Fruit fly (Drosophila melanogaster) whole organism, embryonic: ENCODE results near the gene Ctr9.
A peak's percentile ranks its signal among the peaks of the same experiment; 100 is the strongest.

Experiments
- CG12155 ChIP-seq: fragments of 200-800 bp; sonication (Bioruptor generic); optimal IDR thresholded peaks from 3 replicates; lab custom pipeline; 2016; ENCODE audit warnings: missing biosample characterization, missing genetic modification characterization
- CG12744 ChIP-seq: fragments of 200-800 bp; sonication (Bioruptor generic); optimal IDR thresholded peaks from 2 replicates; lab custom pipeline; 2016; ENCODE audit warnings: missing biosample characterization, missing genetic modification characterization
- CG12769 ChIP-seq: fragments of 200-800 bp; sonication (Bioruptor generic); optimal IDR thresholded peaks from 2 replicates; lab custom pipeline; 2019; ENCODE audit warnings: missing biosample characterization, mild to moderate bottlenecking, missing genetic modification characterization, moderate library complexity
- CG13424 ChIP-seq: fragments of 200-800 bp; sonication (Bioruptor generic); optimal IDR thresholded peaks from 2 replicates; lab custom pipeline; 2019; ENCODE audit warnings: missing biosample characterization, mild to moderate bottlenecking, missing genetic modification characterization, moderate library complexity
- CG16863 ChIP-seq: fragments of 200-800 bp; sonication (Bioruptor generic); optimal IDR thresholded peaks from 3 replicates; lab custom pipeline; 2016; ENCODE audit warnings: missing biosample characterization, missing genetic modification characterization
- CG17612 ChIP-seq: fragments of 200-800 bp; sonication (Bioruptor generic); IDR thresholded peaks from 2 replicates; pipeline ENCODE4 v1.3.6; 2022; ENCODE audit warnings: missing biosample characterization, missing genetic modification characterization
- CG1792 ChIP-seq: fragments of 200-800 bp; sonication (Bioruptor generic); optimal IDR thresholded peaks from 2 replicates; lab custom pipeline; 2016; ENCODE audit warnings: missing biosample characterization, missing genetic modification characterization
- CG18262 ChIP-seq: fragments of 200-800 bp; optimal IDR thresholded peaks from 3 replicates; lab custom pipeline; 2019; ENCODE audit warnings: missing biosample characterization, mild to moderate bottlenecking, missing genetic modification characterization, moderate library complexity
- CG34376 ChIP-seq: fragments of 200-800 bp; sonication (Bioruptor generic); optimal IDR thresholded peaks from 2 replicates; lab custom pipeline; 2018; ENCODE audit warnings: missing biosample characterization, mild to moderate bottlenecking, missing genetic modification characterization
- CG4282 ChIP-seq: fragments of 200-800 bp; sonication (Bioruptor generic); optimal IDR thresholded peaks from 2 replicates; lab custom pipeline; 2016; ENCODE audit warnings: missing biosample characterization, missing genetic modification characterization
- CG4328 ChIP-seq: fragments of 200-800 bp; sonication (Bioruptor generic); optimal IDR thresholded peaks from 3 replicates; lab custom pipeline; 2017; ENCODE audit warnings: missing biosample characterization, missing genetic modification reagents, missing genetic modification characterization
- CG8388 ChIP-seq: fragments of 200-800 bp; sonication (Bioruptor generic); optimal IDR thresholded peaks from 2 replicates; lab custom pipeline; 2019; ENCODE audit warnings: missing biosample characterization, mild to moderate bottlenecking, missing genetic modification characterization, moderate library complexity
- CG9876 ChIP-seq: fragments of 200-800 bp; sonication (Bioruptor generic); optimal IDR thresholded peaks from 2 replicates; lab custom pipeline; 2016; ENCODE audit warnings: missing biosample characterization, missing genetic modification characterization
- D ChIP-seq, 2 experiments: fragments of 200-800 bp in 1 of 2; fragments of >200 bp in 1 of 2; sonication (Bioruptor generic) in 1 of 2; optimal IDR thresholded peaks; 2 replicates in 1 of 2; 3 replicates in 1 of 2; lab custom pipeline; 2017; ENCODE audit warnings: mild to moderate bottlenecking in 1 of 2, missing biosample characterization in 1 of 2, missing genetic modification characterization in 1 of 2, missing genetic modification reagents in 1 of 2
- Dip3 ChIP-seq: fragments of 200-800 bp; sonication (Bioruptor generic); optimal IDR thresholded peaks from 3 replicates; lab custom pipeline; 2016; ENCODE audit warnings: missing biosample characterization, missing genetic modification characterization
- Dref ChIP-seq: fragments of 200-800 bp; sonication (Bioruptor generic); IDR thresholded peaks from 2 replicates; pipeline ENCODE4 v1.3.6; 2022; ENCODE audit warnings: missing biosample characterization, missing genetic modification characterization
- Fer3 ChIP-seq: fragments of 200-800 bp; sonication (Bioruptor generic); optimal IDR thresholded peaks from 2 replicates; lab custom pipeline; 2018; ENCODE audit warnings: missing biosample characterization, mild to moderate bottlenecking, missing genetic modification characterization, moderate library complexity
- Gug ChIP-seq: fragments of 200-800 bp; sonication (Bioruptor generic); IDR thresholded peaks from 4 replicates; pipeline ENCODE4 v1.3.6; 2022; ENCODE audit warnings: missing biosample characterization, missing genetic modification characterization
- HLHmδ ChIP-seq: fragments of 200-800 bp; sonication (Bioruptor generic); optimal IDR thresholded peaks from 2 replicates; lab custom pipeline; 2018; ENCODE audit warnings: missing biosample characterization, mild to moderate bottlenecking, missing genetic modification characterization, moderate library complexity
- Hey ChIP-seq: fragments of 200-800 bp; sonication (Bioruptor generic); optimal IDR thresholded peaks from 3 replicates; lab custom pipeline; 2018; ENCODE audit warnings: missing biosample characterization, mild to moderate bottlenecking, missing genetic modification characterization
- HmgZ ChIP-seq: fragments of 200-800 bp; sonication (Bioruptor generic); optimal IDR thresholded peaks from 2 replicates; lab custom pipeline; 2018; ENCODE audit warnings: missing biosample characterization, mild to moderate bottlenecking, missing genetic modification characterization
- Lpt ChIP-seq: fragments of >200 bp; optimal IDR thresholded peaks from 2 replicates; lab custom pipeline; 2018; ENCODE audit warnings: missing biosample characterization, missing genetic modification characterization
- MBD-R2 ChIP-seq: fragments of 200-800 bp; sonication (Bioruptor generic); IDR thresholded peaks from 2 replicates; pipeline ENCODE4 v1.3.6; 2022; ENCODE audit warnings: missing biosample characterization, missing genetic modification characterization
- Nf-YB ChIP-seq: fragments of 200-800 bp; sonication (Bioruptor generic); optimal IDR thresholded peaks from 3 replicates; lab custom pipeline; 2019; ENCODE audit warnings: missing biosample characterization, mild to moderate bottlenecking, missing genetic modification characterization, moderate library complexity
- Opbp ChIP-seq: fragments of 200-800 bp; sonication (Bioruptor generic); IDR thresholded peaks from 3 replicates; pipeline ENCODE4 v1.3.6; 2022; ENCODE audit warnings: missing biosample characterization, missing genetic modification characterization; ENCODE audit not compliant: partially characterized antibody
- Xbp1 ChIP-seq: fragments of 200-800 bp; sonication (Bioruptor generic); optimal IDR thresholded peaks from 3 replicates; lab custom pipeline; 2016; ENCODE audit warnings: missing biosample characterization, mild to moderate bottlenecking, missing genetic modification characterization
- ato ChIP-seq: fragments of 200-800 bp; sonication (Bioruptor generic); IDR thresholded peaks from 2 replicates; pipeline ENCODE4 v1.3.6; 2022; ENCODE audit warnings: missing biosample characterization, missing genetic modification characterization; ENCODE audit not compliant: partially characterized antibody
- btn ChIP-seq: fragments of 200-800 bp; sonication (Bioruptor generic); optimal IDR thresholded peaks from 2 replicates; lab custom pipeline; 2016; ENCODE audit warnings: missing biosample characterization, missing genetic modification characterization
- cas ChIP-seq: fragments of 200-800 bp; sonication (Bioruptor generic); IDR thresholded peaks from 2 replicates; pipeline ENCODE4 v1.3.6; 2022; ENCODE audit warnings: missing biosample characterization, missing genetic modification characterization
- chif ChIP-seq, 2 experiments: fragments of 200-800 bp; sonication (Bioruptor generic); optimal IDR thresholded peaks; 3 replicates each; lab custom pipeline; 2016; ENCODE audit warnings: missing biosample characterization in 2 of 2, missing genetic modification characterization in 2 of 2
- crp ChIP-seq, 2 experiments: fragments of 200-800 bp; sonication (Bioruptor generic); optimal IDR thresholded peaks; 2 replicates in 1 of 2; 3 replicates in 1 of 2; lab custom pipeline; 2017; ENCODE audit warnings: missing biosample characterization in 2 of 2, missing genetic modification characterization in 2 of 2, mild to moderate bottlenecking in 1 of 2, moderate library complexity in 1 of 2
- danr ChIP-seq: fragments of 200-800 bp; sonication (Bioruptor generic); IDR thresholded peaks from 2 replicates; pipeline ENCODE4 v1.3.6; 2022; ENCODE audit warnings: missing biosample characterization, missing genetic modification characterization
- dm ChIP-seq: fragments of 200-800 bp; sonication (Bioruptor generic); optimal IDR thresholded peaks from 3 replicates; lab custom pipeline; 2016; ENCODE audit warnings: missing biosample characterization, missing genetic modification characterization
- emc ChIP-seq: fragments of 200-800 bp; sonication (Bioruptor generic); optimal IDR thresholded peaks from 2 replicates; lab custom pipeline; 2016; ENCODE audit warnings: missing biosample characterization, missing genetic modification characterization
- eyg ChIP-seq: fragments of 200-800 bp; sonication (Bioruptor generic); optimal IDR thresholded peaks from 3 replicates; lab custom pipeline; 2016; ENCODE audit warnings: missing biosample characterization, missing genetic modification characterization
- fd3F ChIP-seq: fragments of 200-800 bp; sonication (Bioruptor generic); optimal IDR thresholded peaks from 2 replicates; lab custom pipeline; 2018; ENCODE audit warnings: missing biosample characterization, mild to moderate bottlenecking, missing genetic modification characterization, moderate library complexity
- fd96Cb ChIP-seq: fragments of 200-800 bp; sonication (Bioruptor generic); optimal IDR thresholded peaks from 2 replicates; lab custom pipeline; 2018; ENCODE audit warnings: missing biosample characterization, mild to moderate bottlenecking, missing genetic modification characterization, moderate library complexity
- gro ChIP-seq: fragments of 200-800 bp; sonication (Bioruptor generic); optimal IDR thresholded peaks from 2 replicates; lab custom pipeline; 2016; ENCODE audit warnings: missing biosample characterization, missing genetic modification characterization
- jumu ChIP-seq: fragments of 200-800 bp; sonication (Bioruptor generic); optimal IDR thresholded peaks from 3 replicates; lab custom pipeline; 2016; ENCODE audit warnings: missing biosample characterization, missing genetic modification characterization
- otp ChIP-seq: fragments of 200-800 bp; sonication (Bioruptor generic); IDR thresholded peaks from 3 replicates; pipeline ENCODE4, ENCODE4 v1.3.6; 2022; ENCODE audit warnings: missing biosample characterization, missing genetic modification characterization
- peb ChIP-seq: fragments of 200-800 bp; sonication (Bioruptor generic); IDR thresholded peaks from 2 replicates; pipeline ENCODE4 v1.3.6; 2022; ENCODE audit warnings: missing biosample characterization, missing genetic modification characterization
- rib ChIP-seq: fragments of 200-800 bp; sonication (Bioruptor generic); IDR thresholded peaks from 2 replicates; pipeline ENCODE4 v1.3.6; 2022; ENCODE audit warnings: missing biosample characterization, missing genetic modification characterization
- scrt ChIP-seq: fragments of 200-800 bp; sonication (Bioruptor generic); optimal IDR thresholded peaks from 2 replicates; lab custom pipeline; 2018; ENCODE audit warnings: missing biosample characterization, mild to moderate bottlenecking, missing genetic modification characterization, moderate library complexity
- slou ChIP-seq: fragments of 200-800 bp; sonication (Bioruptor generic); optimal IDR thresholded peaks from 3 replicates; lab custom pipeline; 2016; ENCODE audit warnings: missing biosample characterization, missing genetic modification characterization
- sob ChIP-seq: fragments of 200-800 bp; sonication (Bioruptor generic); IDR thresholded peaks from 2 replicates; pipeline ENCODE4 v1.3.6; 2022; ENCODE audit warnings: missing biosample characterization, missing genetic modification characterization
- stwl ChIP-seq: fragments of 200-800 bp; sonication (Bioruptor generic); optimal IDR thresholded peaks from 3 replicates; lab custom pipeline; 2018; ENCODE audit warnings: missing biosample characterization, mild to moderate bottlenecking, missing genetic modification characterization, moderate library complexity
- tll ChIP-seq, 2 experiments: fragments of 200-800 bp in 1 of 2; fragments of >200 bp in 1 of 2; sonication (Bioruptor generic) in 1 of 2; optimal IDR thresholded peaks; 2 replicates each; lab custom pipeline; 2017 to 2019; ENCODE audit warnings: missing biosample characterization in 2 of 2, missing genetic modification characterization in 2 of 2, mild to moderate bottlenecking in 1 of 2, moderate library complexity in 1 of 2
- vvl ChIP-seq: fragments of 200-800 bp; sonication (Bioruptor generic); IDR thresholded peaks from 2 replicates; pipeline ENCODE4 v1.3.6; 2022; ENCODE audit warnings: missing biosample characterization, missing genetic modification characterization
- zen ChIP-seq: fragments of 200-800 bp; sonication (Bioruptor generic); optimal IDR thresholded peaks from 3 replicates; lab custom pipeline; 2018; ENCODE audit warnings: missing biosample characterization, mild to moderate bottlenecking, missing genetic modification characterization, moderate library complexity

The Ctr9 gene

DNA sequence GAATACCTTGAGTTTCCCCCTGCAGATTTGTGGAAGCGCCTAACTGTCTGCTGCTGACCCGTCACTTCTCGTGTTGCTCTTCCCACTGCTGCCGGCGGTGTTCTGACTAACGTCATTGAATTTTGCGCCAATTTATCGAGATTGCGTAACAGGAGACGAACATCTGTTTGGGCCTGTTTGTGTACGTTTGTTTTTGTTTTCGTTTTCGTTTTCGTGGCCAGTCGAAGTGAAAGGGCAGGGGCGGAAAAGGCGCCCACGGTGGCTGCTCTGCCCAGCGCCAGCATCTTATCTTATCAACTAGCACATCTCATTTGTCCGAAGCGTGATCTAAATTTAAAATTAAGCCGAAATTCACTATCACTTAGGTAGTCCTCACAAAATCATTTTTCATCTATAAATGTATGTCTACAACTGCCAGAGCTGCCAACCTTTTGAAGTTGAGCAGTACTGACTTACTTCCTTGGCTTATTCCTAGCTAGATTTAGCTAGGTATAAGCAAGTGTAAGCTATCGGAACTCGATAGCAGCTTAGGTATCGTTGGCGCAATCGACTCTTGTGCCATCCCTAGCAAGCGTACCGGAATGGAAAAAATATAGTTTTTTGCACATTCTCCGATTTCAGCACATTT lies at the start of gene Ctr9, which contains the start of gene Nt5a (continued):
- TF ChIP-seq scrt (GFP tag; lab: Kevin White, UChicago) (peak; percentile 38), CG12155 (GFP tag; lab: Kevin White, UChicago) (peak; percentile 52), CG12744 (GFP tag; lab: Kevin White, UChicago) (peak; percentile 61), CG34376 (peak; percentile 70), MBD-R2 (GFP tag; lab: Robert Waterston, UW) (peak; percentile 97), Dip3 (GFP tag; lab: Kevin White, UChicago) (peak; percentile 46), gro (peak; percentile 87), Dref (GFP tag; lab: Robert Waterston, UW) (peak; percentile 96), jumu (GFP tag; lab: Kevin White, UChicago) (peak; percentile 56), ato (GFP tag; lab: Robert Waterston, UW) (peak; percentile 66), vvl (peak; percentile 78), CG17612 (peak; percentile 47; the same call in 1 of the 2 replicates), otp (GFP tag; lab: Robert Waterston, UW) (no peak), D (optimal IDR thresholded peaks at IDR 0.05; lab: Kevin White, UChicago) (no peak), D (GFP tag; optimal IDR thresholded peaks at IDR 0.05; lab: Kevin White, UChicago) (no peak), CG1792 (GFP tag; lab: Kevin White, UChicago) (peak; percentile 62), stwl (tag; lab: Kevin White, UChicago) (peak; percentile 78), dm (GFP tag; lab: Kevin White, UChicago) (peak; percentile 54), sob (peak; percentile 72), CG13424 (tag; lab: Kevin White, UChicago) (peak; percentile 65), Xbp1 (GFP tag; lab: Kevin White, UChicago) (peak; percentile 65), CG8388 (peak; percentile 27), emc (GFP tag; lab: Kevin White, UChicago) (peak; percentile 6), cas (GFP tag; lab: Robert Waterston, UW) (peak; percentile 59; the same call in 1 of the 2 replicates), Opbp (GFP tag; lab: Robert Waterston, UW) (peak; percentile 88), eyg (GFP tag; lab: Kevin White, UChicago) (peak; percentile 26), danr (GFP tag; lab: Robert Waterston, UW) (no peak), CG16863 (GFP tag; lab: Kevin White, UChicago) (peak; percentile 27), chif (GFP tag; optimal IDR thresholded peaks at IDR 0.05; lab: Kevin White, UChicago) (peak in 1 of 2 experiments; percentile 36), CG12769 (peak; percentile 82), HmgZ (tag; lab: Kevin White, UChicago) (peak; percentile 88), Nf-YB (GFP tag; lab: Kevin White, UChicago) (peak; percentile 8), CG18262 (peak; percentile 20), crp (GFP tag; optimal IDR thresholded peaks at IDR 0.05; lab: Kevin White, UChicago) (peak in 1 of 2 experiments; percentile 79), fd96Cb (tag; lab: Kevin White, UChicago) (no peak), rib (GFP tag; lab: Robert Waterston, UW) (peak; percentile 61; the same call in 1 of the 2 replicates), Lpt (no peak), Hey (tag; lab: Kevin White, UChicago) (no peak), CG4328 (GFP tag; lab: Kevin White, UChicago) (no peak), peb (GFP tag; lab: Robert Waterston, UW) (no peak), Gug (GFP tag; lab: Robert Waterston, UW) (peak; percentile 41; the same call in 1 of the 4 replicates), CG4282 (GFP tag; lab: Kevin White, UChicago) (peak; percentile 27), slou (no peak), HLHmδ (GFP tag; lab: Kevin White, UChicago) (no peak), tll (GFP tag; optimal IDR thresholded peaks at IDR 0.05; lab: Kevin White, UChicago) (peak in 1 of 2 experiments; percentile 34), fd3F (GFP tag; lab: Kevin White, UChicago) (peak; percentile 11), zen (peak; percentile 18), Fer3 (tag; lab: Kevin White, UChicago) (peak; percentile 36), CG9876 (GFP tag; lab: Kevin White, UChicago) (peak; percentile 44), btn (GFP tag; lab: Kevin White, UChicago) (no peak)
